Worm (Caenorhabditis elegans) whole organism, L2 larva: Measurements from ENCODE around the gene T21B4.3.

Experiments
- Y55F3AM.14 ChIP-seq: fragments of 200-800 bp; sonication (Bioruptor generic); optimal IDR thresholded peaks from 2 replicates; lab custom pipeline; 2018; ENCODE audit warnings: mild to moderate bottlenecking, missing genetic modification characterization, missing compliant biosample characterization
- ama-1 ChIP-seq: fragments of 150-350 bp; optimal IDR thresholded peaks from 2 replicates; lab custom pipeline; 2018; ENCODE audit warnings: inconsistent platforms
- ceh-16 ChIP-seq: fragments of 150-350 bp; optimal IDR thresholded peaks from 2 replicates; lab custom pipeline; 2014; ENCODE audit warnings: missing biosample characterization, missing genetic modification characterization
- crh-2 ChIP-seq: sonication (generic microtip); optimal IDR thresholded peaks from 2 replicates; lab custom pipeline; 2017; ENCODE audit warnings: missing biosample characterization, missing genetic modification characterization
- fos-1 ChIP-seq: fragments of 150-350 bp; optimal IDR thresholded peaks from 2 replicates; lab custom pipeline; 2014; ENCODE audit warnings: missing biosample characterization, missing genetic modification characterization
- lin-39 ChIP-seq: fragments of 150-350 bp; optimal IDR thresholded peaks from 2 replicates; lab custom pipeline; 2014; ENCODE audit warnings: missing biosample characterization, missing genetic modification reagents, missing genetic modification characterization
- lsy-2 ChIP-seq, 2 experiments: fragments of 150-350 bp in 1 of 2; sonication (generic microtip) in 1 of 2; optimal IDR thresholded peaks; 2 replicates each; lab custom pipeline; 2014 to 2017; ENCODE audit warnings: missing biosample characterization in 2 of 2, missing genetic modification characterization in 2 of 2
- nhr-11 ChIP-seq: fragments of 150-350 bp; optimal IDR thresholded peaks from 2 replicates; lab custom pipeline; 2014; ENCODE audit warnings: missing biosample characterization, missing genetic modification characterization
- nhr-12 ChIP-seq: fragments of 150-350 bp; optimal IDR thresholded peaks from 2 replicates; lab custom pipeline; 2014; ENCODE audit warnings: missing biosample characterization, missing genetic modification characterization
- sem-4 ChIP-seq: fragments of 150-350 bp; optimal IDR thresholded peaks from 2 replicates; lab custom pipeline; 2014; ENCODE audit warnings: missing biosample characterization, missing genetic modification reagents, missing genetic modification characterization
- sma-9 ChIP-seq, 2 experiments: fragments of 150-350 bp in 1 of 2; sonication (generic microtip) in 1 of 2; optimal IDR thresholded peaks; 2 replicates each; lab custom pipeline; 2014 to 2016; ENCODE audit warnings: missing genetic modification characterization in 2 of 2, mild to moderate bottlenecking in 1 of 2, missing biosample characterization in 1 of 2, missing compliant biosample characterization in 1 of 2, missing genetic modification reagents in 1 of 2, moderate library complexity in 1 of 2
- snpc-4 ChIP-seq: fragments of 150-350 bp; optimal IDR thresholded peaks from 2 replicates; lab custom pipeline; 2014; ENCODE audit warnings: missing biosample characterization, missing genetic modification characterization
- unc-55 ChIP-seq: fragments of 150-350 bp; sonication (generic microtip); optimal IDR thresholded peaks from 3 replicates; lab custom pipeline; 2014; ENCODE audit warnings: missing biosample characterization, missing genetic modification reagents, missing genetic modification characterization
- zag-1 ChIP-seq: fragments of 150-350 bp; optimal IDR thresholded peaks from 2 replicates; lab custom pipeline; 2014; ENCODE audit warnings: missing biosample characterization, missing genetic modification characterization

- no peak for TF ChIP-seq lin-39 (tag; lab: Kevin White, UChicago)
- TF ChIP-seq crh-2 (tag; lab: Kevin White, UChicago) = no peak
- TF ChIP-seq snpc-4 (tag; lab: Kevin White, UChicago) = no peak
- no peak for TF ChIP-seq nhr-11 (tag; lab: Kevin White, UChicago)
- no peak for TF ChIP-seq ceh-16 (tag; lab: Kevin White, UChicago)
- no peak for TF ChIP-seq unc-55
- TF ChIP-seq zag-1 (tag; lab: Kevin White, UChicago) = no peak
- no peak for TF ChIP-seq ama-1 (lab: Kevin White, UChicago)
- no peak for TF ChIP-seq Y55F3AM.14 (GFP tag; lab: Kevin White, UChicago)
- TF ChIP-seq fos-1 = no peak
- no peak for TF ChIP-seq lsy-2 (tag; optimal IDR thresholded peaks at IDR 0.05; lab: Kevin White, UChicago)
- no peak for TF ChIP-seq sma-9 (GFP tag; optimal IDR thresholded peaks at IDR 0.05; lab: Kevin White, UChicago)
- no peak for TF ChIP-seq sma-9 (tag; optimal IDR thresholded peaks at IDR 0.05; lab: Kevin White, UChicago)
- no peak for TF ChIP-seq nhr-12 (tag; lab: Kevin White, UChicago)
- no peak for TF ChIP-seq sem-4 (tag; lab: Kevin White, UChicago)
Observed at ce11 chrII:12494067-12494477, 2.8 kb downstream of the T21B4.3 start.
